Worm (Caenorhabditis elegans): ENCODE measurements around the gene M163.8.

M163.8 gene

ce11 chrX:14500422-14501058 lies 15.6 kb downstream of the M163.8 start (continued):
- TF ChIP-seq vab-7 (GFP tag; IDR thresholded peaks at IDR 0.05) = no peak
- TF ChIP-seq sdz-12 (GFP tag; optimal IDR thresholded peaks at IDR 0.05) = no peak
- peak in 1 of 2 experiments; percentile 24 for TF ChIP-seq hif-1 (tag; optimal IDR thresholded peaks at IDR 0.05)
- TF ChIP-seq spr-3 (GFP tag; optimal IDR thresholded peaks at IDR 0.05) = no peak

ce11 chrX:14502116-14502587 lies 17.2 kb downstream of the M163.8 start:
- TF ChIP-seq zfp-2 (tag; optimal IDR thresholded peaks at IDR 0.05) = no peak
- TF ChIP-seq nhr-28 (tag; optimal IDR thresholded peaks at IDR 0.05) = peak; percentile 92
- TF ChIP-seq ama-1 (optimal IDR thresholded peaks at IDR 0.05) = no peak
- peak in 1 of 2 experiments; percentile 81 for TF ChIP-seq mdl-1 (tag; optimal IDR thresholded peaks at IDR 0.05)
- TF ChIP-seq arid-1 (GFP tag; conservative IDR thresholded peaks at IDR 0.05) = no peak
- TF ChIP-seq Y5F2A.4 (GFP tag; optimal IDR thresholded peaks at IDR 0.05) = no peak
- no peak for TF ChIP-seq nhr-6 (tag; optimal IDR thresholded peaks at IDR 0.05)
- no peak for TF ChIP-seq nhr-10 (tag; optimal IDR thresholded peaks at IDR 0.05)
- peak; percentile 82 for TF ChIP-seq lin-1 (GFP tag; IDR thresholded peaks at IDR 0.05)
- TF ChIP-seq Y105C5A.15 (GFP tag; IDR thresholded peaks at IDR 0.05) = no peak
- no peak for TF ChIP-seq fkh-10 (GFP tag; optimal IDR thresholded peaks at IDR 0.05)
- peak; percentile 97 for TF ChIP-seq dve-1 (tag; optimal IDR thresholded peaks at IDR 0.05; ENCODE audit: insufficient read depth)
- TF ChIP-seq F49E8.2 (tag; optimal IDR thresholded peaks at IDR 0.05; ENCODE audit: borderline replicate concordance) = no peak
- no peak for TF ChIP-seq T26A8.4 (GFP tag; IDR thresholded peaks at IDR 0.05)
- TF ChIP-seq saeg-2 (GFP tag; IDR thresholded peaks at IDR 0.05) = peak; percentile 84; the same call in 1 of the 2 replicates
- no peak for TF ChIP-seq nhr-237 (tag; optimal IDR thresholded peaks at IDR 0.05)
- no peak for TF ChIP-seq madf-9 (GFP tag; conservative IDR thresholded peaks at IDR 0.05)
- TF ChIP-seq duxl-1 (tag; optimal IDR thresholded peaks at IDR 0.05; ENCODE audit: poor library complexity) = no peak
- peak; percentile 24 for TF ChIP-seq cey-2 (tag; optimal IDR thresholded peaks at IDR 0.05; ENCODE audit: borderline replicate concordance, insufficient read depth)
- no peak for TF ChIP-seq Y48G9A.11 (GFP tag; IDR thresholded peaks at IDR 0.05)
- TF ChIP-seq set-16 (GFP tag; IDR thresholded peaks at IDR 0.05) = no peak
- no peak for TF ChIP-seq Y75B8A.6 (GFP tag; IDR thresholded peaks at IDR 0.05)
- TF ChIP-seq ces-1 (GFP tag; optimal IDR thresholded peaks at IDR 0.05) = no peak
- TF ChIP-seq nhr-76 (tag; optimal IDR thresholded peaks at IDR 0.05) = no peak
- TF ChIP-seq egl-43 (GFP tag; IDR thresholded peaks at IDR 0.05) = no peak
- peak; percentile 94 for TF ChIP-seq nhr-102 (tag; optimal IDR thresholded peaks at IDR 0.05)
- no peak for TF ChIP-seq F10B5.3 (tag; optimal IDR thresholded peaks at IDR 0.05)
- no peak for TF ChIP-seq D1046.2 (GFP tag; IDR thresholded peaks at IDR 0.05)
- TF ChIP-seq dmd-9 (GFP tag; IDR thresholded peaks at IDR 0.05) = no peak
- peak; percentile 80 for TF ChIP-seq T20F7.1 (GFP tag; optimal IDR thresholded peaks at IDR 0.05)
- peak; percentile 90 for TF ChIP-seq aha-1 (tag)
- TF ChIP-seq ceh-82 (tag; optimal IDR thresholded peaks at IDR 0.05) = no peak
- no peak; the same call in 1 of the 2 replicates for TF ChIP-seq lin-29 (GFP tag; IDR thresholded peaks at IDR 0.05)
- peak; percentile 96 for TF ChIP-seq ceh-20 (GFP tag; IDR thresholded peaks at IDR 0.05)
- peak; percentile 92 for TF ChIP-seq hlh-30 (tag; optimal IDR thresholded peaks at IDR 0.05; ENCODE audit: insufficient read depth)
- no peak for TF ChIP-seq snpc-4 (tag; optimal IDR thresholded peaks at IDR 0.05)
- no peak for TF ChIP-seq daf-19 (GFP tag; conservative IDR thresholded peaks at IDR 0.05)
- TF ChIP-seq aly-2 (tag; optimal IDR thresholded peaks at IDR 0.05) = no peak
- TF ChIP-seq F26F4.8 (GFP tag; conservative IDR thresholded peaks at IDR 0.05) = no peak
- no peak for TF ChIP-seq lin-39 (tag; optimal IDR thresholded peaks at IDR 0.05)
- TF ChIP-seq ceh-44 (GFP tag; IDR thresholded peaks at IDR 0.05) = no peak
- TF ChIP-seq nhr-25 (tag; optimal IDR thresholded peaks at IDR 0.05; ENCODE audit: borderline replicate concordance, insufficient read depth) = peak; percentile 1
- peak; percentile 43 for TF ChIP-seq mxl-3 (GFP tag; optimal IDR thresholded peaks at IDR 0.05)
- TF ChIP-seq zag-1 (tag; optimal IDR thresholded peaks at IDR 0.05) = no peak

Data from whole organism, L4 larva.